Worm (Caenorhabditis elegans): ENCODE results near the gene F18A11.5.
A peak's percentile ranks its signal among the peaks of the same experiment; 100 is the strongest.

The F18A11.5 gene

ce11 chrII:12969622-12970021, 44.5 kb downstream of the F18A11.5 start, which contains the start of gene Y38F1A.4:
TSS of gene Y38F1A.4 (minus strand) at chrII:12969722.
- TF ChIP-seq lin-39 (tag; optimal IDR thresholded peaks at IDR 0.05) (no peak), pqm-1 (tag; optimal IDR thresholded peaks at IDR 0.05) (no peak), hlh-4 (tag; optimal IDR thresholded peaks at IDR 0.05) (peak; percentile 82)

- TF ChIP-seq nhr-237 (tag; optimal IDR thresholded peaks at IDR 0.05) (no peak), lsy-2 (tag; optimal IDR thresholded peaks at IDR 0.05) (no peak), ztf-11 (tag; optimal IDR thresholded peaks at IDR 0.05) (no peak), hlh-4 (tag; optimal IDR thresholded peaks at IDR 0.05) (no peak), fkh-4 (tag; optimal IDR thresholded peaks at IDR 0.05; ENCODE audit: borderline replicate concordance) (no peak), nhr-84 (tag; optimal IDR thresholded peaks at IDR 0.05) (no peak), xbp-1 (tag; optimal IDR thresholded peaks at IDR 0.05) (no peak), ces-1 (GFP tag; optimal IDR thresholded peaks at IDR 0.05) (no peak), zag-1 (tag; optimal IDR thresholded peaks at IDR 0.05) (no peak), pax-3 (tag; optimal IDR thresholded peaks at IDR 0.05) (no peak), efl-1 (optimal IDR thresholded peaks at IDR 0.05) (no peak), efl-1 (GFP tag; optimal IDR thresholded peaks at IDR 0.05 in 1 of 2) (no peak), ceh-8 (GFP tag; optimal IDR thresholded peaks at IDR 0.05) (no peak), ztf-4 (tag; optimal IDR thresholded peaks at IDR 0.05) (no peak), C34B4.2 (tag; optimal IDR thresholded peaks at IDR 0.05) (no peak), snu-23 (GFP tag; optimal IDR thresholded peaks at IDR 0.05) (no peak), nhr-19 (GFP tag; conservative IDR thresholded peaks at IDR 0.05) (no peak), F16B12.6 (tag; optimal IDR thresholded peaks at IDR 0.05) (no peak), tbx-2 (tag; optimal IDR thresholded peaks at IDR 0.05) (no peak), isw-1 (GFP tag; IDR thresholded peaks at IDR 0.05) (no peak), egl-13 (tag; optimal IDR thresholded peaks at IDR 0.05) (no peak)
Observed at ce11 chrII:12968448-12968969, 45.6 kb downstream of the F18A11.5 start.

ce11 chrII:12966274-12966673, 47.8 kb downstream of the F18A11.5 start:
- TF ChIP-seq efl-3 (GFP tag; optimal IDR thresholded peaks at IDR 0.05) (no peak), elt-3 (tag; optimal IDR thresholded peaks at IDR 0.05) (no peak), sox-4 (tag; optimal IDR thresholded peaks at IDR 0.05) (no peak), mep-1 (tag; optimal IDR thresholded peaks at IDR 0.05) (no peak), elt-2 (tag; optimal IDR thresholded peaks at IDR 0.05) (no peak), xbp-1 (tag; optimal IDR thresholded peaks at IDR 0.05) (no peak), ceh-90 (tag; optimal IDR thresholded peaks at IDR 0.05) (no peak)

ce11 chrII:12965589-12965988, 48.5 kb downstream of the F18A11.5 start:
- no peak for TF ChIP-seq sptf-1 (tag; optimal IDR thresholded peaks at IDR 0.05)
- no peak for TF ChIP-seq ceh-82 (tag; optimal IDR thresholded peaks at IDR 0.05)
- TF ChIP-seq grh-1 (GFP tag; IDR thresholded peaks at IDR 0.05), result peak; percentile 76
- no peak for TF ChIP-seq nhr-84 (tag; optimal IDR thresholded peaks at IDR 0.05)
- peak in 1 of 6 experiments; percentile 3 for TF ChIP-seq elt-3 (tag; optimal IDR thresholded peaks at IDR 0.05)
- peak; percentile 29 for TF ChIP-seq blmp-1 (tag; optimal IDR thresholded peaks at IDR 0.05)
- peak; percentile 48 for TF ChIP-seq nhr-85 (tag)

- no peak for TF ChIP-seq lin-14 (GFP tag; optimal IDR thresholded peaks at IDR 0.05)
- no peak for TF ChIP-seq unc-98 (GFP tag; IDR thresholded peaks at IDR 0.05)
- no peak for TF ChIP-seq isw-1 (GFP tag; IDR thresholded peaks at IDR 0.05)
- no peak for TF ChIP-seq nhr-20 (tag; optimal IDR thresholded peaks at IDR 0.05)
- no peak for TF ChIP-seq pax-3 (tag; optimal IDR thresholded peaks at IDR 0.05)
- TF ChIP-seq elt-3 (tag; optimal IDR thresholded peaks at IDR 0.05), result no peak
- no peak for TF ChIP-seq hlh-4 (tag; optimal IDR thresholded peaks at IDR 0.05)
- TF ChIP-seq lin-15B (tag; optimal IDR thresholded peaks at IDR 0.05), result no peak
- TF ChIP-seq pag-3 (tag; optimal IDR thresholded peaks at IDR 0.05; ENCODE audit: borderline replicate concordance, insufficient read depth), result no peak
- no peak for TF ChIP-seq nhr-77 (tag; optimal IDR thresholded peaks at IDR 0.05)
- TF ChIP-seq egl-13 (tag; optimal IDR thresholded peaks at IDR 0.05), result no peak
- no peak for TF ChIP-seq xbp-1 (tag; optimal IDR thresholded peaks at IDR 0.05)
- TF ChIP-seq ama-1 (optimal IDR thresholded peaks at IDR 0.05), result no peak
- TF ChIP-seq pqm-1 (tag; optimal IDR thresholded peaks at IDR 0.05), result no peak
- TF ChIP-seq ces-1 (GFP tag; optimal IDR thresholded peaks at IDR 0.05), result no peak
- TF ChIP-seq mdl-1 (tag; optimal IDR thresholded peaks at IDR 0.05), result no peak
- no peak for TF ChIP-seq nhr-84 (tag; optimal IDR thresholded peaks at IDR 0.05)
- TF ChIP-seq nhr-28 (tag; optimal IDR thresholded peaks at IDR 0.05), result no peak
Observed at ce11 chrII:12965538-12965588, 48.7 kb downstream of the F18A11.5 start, which contains the start of gene ptr-18. TSS of gene ptr-18 (plus strand) at chrII:12965546.

Data from whole organism, L1 larva.